Worm (Caenorhabditis elegans) whole organism, L3 larva: Measurements from ENCODE around the gene C07A4.2.

Experiments
- R02D3.7 ChIP-seq: fragments of 150-350 bp; optimal IDR thresholded peaks from 2 replicates; lab custom pipeline; 2014; ENCODE audit warnings: missing biosample characterization, missing genetic modification characterization
- ZK546.5 ChIP-seq: sonication (generic microtip); optimal IDR thresholded peaks from 2 replicates; lab custom pipeline; 2017; ENCODE audit warnings: missing biosample characterization, missing genetic modification characterization
- aly-2 ChIP-seq: fragments of 150-350 bp; optimal IDR thresholded peaks from 2 replicates; lab custom pipeline; 2014; ENCODE audit warnings: missing biosample characterization, missing genetic modification characterization
- ceh-16 ChIP-seq: sonication (generic microtip); optimal IDR thresholded peaks from 2 replicates; lab custom pipeline; 2017; ENCODE audit warnings: missing biosample characterization, missing genetic modification characterization
- ceh-28 ChIP-seq: fragments of 150-350 bp; optimal IDR thresholded peaks from 2 replicates; lab custom pipeline; 2014; ENCODE audit warnings: missing biosample characterization, missing genetic modification reagents, missing genetic modification characterization
- ceh-9 ChIP-seq: sonication (generic microtip); optimal IDR thresholded peaks from 2 replicates; lab custom pipeline; 2018; ENCODE audit warnings: missing biosample characterization, missing genetic modification characterization
- daf-12 ChIP-seq: fragments of 150-350 bp; optimal IDR thresholded peaks from 2 replicates; lab custom pipeline; 2014; ENCODE audit warnings: missing biosample characterization, missing genetic modification reagents, missing genetic modification characterization
- egl-27 ChIP-seq: sonication (generic microtip); optimal IDR thresholded peaks from 4 replicates; lab custom pipeline; 2017; ENCODE audit warnings: missing biosample characterization, missing genetic modification reagents, missing genetic modification characterization
- egl-5 ChIP-seq: fragments of 150-350 bp; optimal IDR thresholded peaks from 2 replicates; lab custom pipeline; 2017; ENCODE audit warnings: missing biosample characterization, missing genetic modification reagents, missing genetic modification characterization, inconsistent platforms
- elt-1 ChIP-seq: fragments of 150-350 bp; optimal IDR thresholded peaks from 2 replicates; lab custom pipeline; 2014; ENCODE audit warnings: missing biosample characterization, missing genetic modification characterization
- elt-2 ChIP-seq: sonication (generic microtip); optimal IDR thresholded peaks from 2 replicates; lab custom pipeline; 2016; ENCODE audit warnings: missing genetic modification reagents, mild to moderate bottlenecking, missing genetic modification characterization, missing compliant biosample characterization
- eor-1 ChIP-seq, 2 experiments: fragments of 150-350 bp; optimal IDR thresholded peaks; 2 replicates each; lab custom pipeline; 2014 to 2018; ENCODE audit warnings: missing biosample characterization in 2 of 2, missing genetic modification characterization in 2 of 2
- fkh-10 ChIP-seq: sonication (generic microtip); optimal IDR thresholded peaks from 2 replicates; lab custom pipeline; 2017; ENCODE audit warnings: missing biosample characterization, missing genetic modification reagents, missing genetic modification characterization
- hmg-11 ChIP-seq: sonication (generic microtip); optimal IDR thresholded peaks from 2 replicates; lab custom pipeline; 2016; ENCODE audit warnings: missing genetic modification characterization, missing compliant biosample characterization
- jun-1 ChIP-seq: fragments of 150-350 bp; optimal IDR thresholded peaks from 2 replicates; lab custom pipeline; 2014; ENCODE audit warnings: missing biosample characterization, missing genetic modification reagents, missing genetic modification characterization
- lin-15B ChIP-seq: fragments of 150-350 bp; optimal IDR thresholded peaks from 2 replicates; lab custom pipeline; 2014; ENCODE audit warnings: missing biosample characterization, missing genetic modification characterization
- lsy-12 ChIP-seq: sonication (generic microtip); optimal IDR thresholded peaks from 2 replicates; lab custom pipeline; 2016; ENCODE audit warnings: mild to moderate bottlenecking, missing genetic modification characterization, missing compliant biosample characterization
- mdl-1 ChIP-seq: fragments of 150-350 bp; optimal IDR thresholded peaks from 2 replicates; lab custom pipeline; 2014; ENCODE audit warnings: missing biosample characterization, missing genetic modification characterization
- mml-1 ChIP-seq: fragments of 150-350 bp; sonication (generic microtip); optimal IDR thresholded peaks from 3 replicates; lab custom pipeline; 2014; ENCODE audit warnings: missing biosample characterization, missing genetic modification characterization
- nfya-1 ChIP-seq: sonication (generic microtip); optimal IDR thresholded peaks from 2 replicates; lab custom pipeline; 2017; ENCODE audit warnings: missing genetic modification characterization, mild to moderate bottlenecking, missing compliant biosample characterization, antibody characterized with exemption, moderate library complexity; ENCODE audit not compliant: insufficient read depth
- nhr-11 ChIP-seq: fragments of 150-350 bp; optimal IDR thresholded peaks from 2 replicates; lab custom pipeline; 2014; ENCODE audit warnings: missing biosample characterization, missing genetic modification characterization
- nhr-12 ChIP-seq: fragments of 150-350 bp; optimal IDR thresholded peaks from 2 replicates; lab custom pipeline; 2014; ENCODE audit warnings: missing biosample characterization, missing genetic modification characterization
- nhr-23 ChIP-seq: fragments of 150-350 bp; optimal IDR thresholded peaks from 2 replicates; lab custom pipeline; 2014; ENCODE audit warnings: missing biosample characterization, missing genetic modification reagents, missing genetic modification characterization
- nhr-237 ChIP-seq: fragments of 150-350 bp; optimal IDR thresholded peaks from 2 replicates; lab custom pipeline; 2014; ENCODE audit warnings: missing biosample characterization, missing genetic modification characterization
- nhr-25 ChIP-seq: sonication (generic microtip); optimal IDR thresholded peaks from 2 replicates; lab custom pipeline; 2017; ENCODE audit warnings: missing biosample characterization, missing genetic modification characterization
- nhr-28 ChIP-seq: fragments of 150-350 bp; optimal IDR thresholded peaks from 2 replicates; lab custom pipeline; 2014; ENCODE audit warnings: missing biosample characterization, missing genetic modification characterization
- nhr-43 ChIP-seq: sonication (generic microtip); optimal IDR thresholded peaks from 2 replicates; lab custom pipeline; 2016; ENCODE audit warnings: mild to moderate bottlenecking, missing genetic modification characterization, missing compliant biosample characterization; ENCODE audit not compliant: poor library complexity, severe bottlenecking
- nhr-67 ChIP-seq: fragments of 150-350 bp; optimal IDR thresholded peaks from 2 replicates; lab custom pipeline; 2014; ENCODE audit warnings: missing biosample characterization, missing genetic modification characterization
- nhr-76 ChIP-seq: fragments of 150-350 bp; sonication (generic microtip); optimal IDR thresholded peaks from 5 replicates; lab custom pipeline; 2014; ENCODE audit warnings: missing biosample characterization, missing genetic modification characterization
- pha-4 ChIP-seq: fragments of 150-350 bp; optimal IDR thresholded peaks from 2 replicates; lab custom pipeline; 2014; ENCODE audit warnings: missing biosample characterization, missing genetic modification reagents, missing genetic modification characterization
- pqm-1 ChIP-seq: fragments of 150-350 bp; optimal IDR thresholded peaks from 2 replicates; lab custom pipeline; 2017; ENCODE audit warnings: missing biosample characterization, missing genetic modification characterization, inconsistent platforms
- sea-2 ChIP-seq: fragments of 150-350 bp; sonication (generic microtip); optimal IDR thresholded peaks from 4 replicates; lab custom pipeline; 2014; ENCODE audit warnings: missing biosample characterization, missing genetic modification reagents, missing genetic modification characterization
- skn-1 ChIP-seq: fragments of 150-350 bp; optimal IDR thresholded peaks from 2 replicates; lab custom pipeline; 2014; ENCODE audit warnings: missing biosample characterization, missing genetic modification characterization
- unc-39 ChIP-seq: sonication (generic microtip); optimal IDR thresholded peaks from 4 replicates; lab custom pipeline; 2017; ENCODE audit warnings: missing biosample characterization, missing genetic modification characterization
- unc-62 ChIP-seq: fragments of 150-350 bp; sonication (generic microtip); optimal IDR thresholded peaks from 4 replicates; lab custom pipeline; 2014; ENCODE audit warnings: missing biosample characterization, missing genetic modification reagents, missing genetic modification characterization
- zag-1 ChIP-seq: fragments of 150-350 bp; optimal IDR thresholded peaks from 2 replicates; lab custom pipeline; 2014; ENCODE audit warnings: missing biosample characterization, missing genetic modification characterization
- ztf-11 ChIP-seq: fragments of 150-350 bp; optimal IDR thresholded peaks from 2 replicates; lab custom pipeline; 2014; ENCODE audit warnings: missing biosample characterization, missing genetic modification characterization
- ztf-4 ChIP-seq: fragments of 150-350 bp; optimal IDR thresholded peaks from 2 replicates; lab custom pipeline; 2014; ENCODE audit warnings: missing biosample characterization, missing genetic modification characterization

The C07A4.2 gene

ce11 chrX:10147236-10147635 lies 24.8 kb upstream of the C07A4.2 start:
- TF ChIP-seq elt-1 (tag; lab: Kevin White, UChicago) (no peak), egl-5 (tag; lab: Kevin White, UChicago) (no peak), unc-62 (GFP tag; lab: Kevin White, UChicago) (peak; percentile 92), fkh-10 (GFP tag; lab: Kevin White, UChicago) (no peak), nhr-23 (tag; lab: Kevin White, UChicago) (no peak), zag-1 (tag; lab: Kevin White, UChicago) (no peak), daf-12 (tag; lab: Kevin White, UChicago) (no peak), nhr-12 (tag; lab: Kevin White, UChicago) (no peak), mml-1 (tag; lab: Kevin White, UChicago) (no peak), nhr-25 (tag; lab: Kevin White, UChicago) (peak; percentile 54), nhr-237 (tag; lab: Kevin White, UChicago) (no peak), unc-39 (no peak), egl-27 (no peak), eor-1 (tag; optimal IDR thresholded peaks at IDR 0.05; lab: Kevin White, UChicago) (no peak), ztf-4 (tag; lab: Kevin White, UChicago) (no peak), ZK546.5 (tag; lab: Kevin White, UChicago) (no peak)
- TF ChIP-seq, all 47 proteins: peak for 2

ce11 chrX:10148235-10148872 lies 23.6 kb upstream of the C07A4.2 start:
- TF ChIP-seq elt-2 (tag; lab: Kevin White, UChicago): peak; percentile 24
- peak; percentile 97 for TF ChIP-seq pha-4 (tag; lab: Kevin White, UChicago)
- no peak for TF ChIP-seq mml-1 (tag; lab: Kevin White, UChicago)
- peak; percentile 45 for TF ChIP-seq nhr-43 (tag; lab: Kevin White, UChicago)

ce11 chrX:10150918-10151317 lies 21.1 kb upstream of the C07A4.2 start:
- TF ChIP-seq jun-1 (tag; lab: Kevin White, UChicago): no peak
- no peak for TF ChIP-seq nhr-25 (tag; lab: Kevin White, UChicago)
- no peak for TF ChIP-seq eor-1 (tag; optimal IDR thresholded peaks at IDR 0.05; lab: Kevin White, UChicago)

ce11 chrX:10154317-10154942 lies 17.6 kb upstream of the C07A4.2 start, which contains the start of gene F09B9.5:
Gene F09B9.5, plus strand, starts transcription at chrX:10154817.
- TF ChIP-seq ceh-16 (tag; lab: Kevin White, UChicago) (no peak), unc-62 (GFP tag; lab: Kevin White, UChicago) (peak; percentile 49), egl-5 (tag; lab: Kevin White, UChicago) (no peak), aly-2 (tag; lab: Kevin White, UChicago) (no peak), elt-2 (tag; lab: Kevin White, UChicago) (no peak), ztf-11 (tag; lab: Kevin White, UChicago) (no peak), hmg-11 (tag; lab: Kevin White, UChicago) (peak; percentile 24), daf-12 (tag; lab: Kevin White, UChicago) (no peak), jun-1 (tag; lab: Kevin White, UChicago) (no peak), nfya-1 (tag; lab: Kevin White, UChicago) (peak; percentile 62), sea-2 (GFP tag; lab: Kevin White, UChicago) (no peak), ZK546.5 (tag; lab: Kevin White, UChicago) (no peak), nhr-11 (tag; lab: Kevin White, UChicago) (no peak), R02D3.7 (no peak), mdl-1 (no peak)

- no peak for TF ChIP-seq pha-4 (tag; lab: Kevin White, UChicago)
- peak; percentile 40 for TF ChIP-seq fkh-10 (GFP tag; lab: Kevin White, UChicago)
Observed at ce11 chrX:10155127-10155526, 16.9 kb upstream of the C07A4.2 start.

- TF ChIP-seq hmg-11 (tag; lab: Kevin White, UChicago): peak; percentile 75
- no peak for TF ChIP-seq ceh-9 (tag; lab: Kevin White, UChicago)
- no peak for TF ChIP-seq skn-1 (tag; lab: Kevin White, UChicago)
- TF ChIP-seq nfya-1 (tag; lab: Kevin White, UChicago): peak; percentile 95
- peak; percentile 35 for TF ChIP-seq pqm-1 (tag; lab: Kevin White, UChicago)
- TF ChIP-seq pha-4 (tag; lab: Kevin White, UChicago): peak; percentile 69
- peak; percentile 58 for TF ChIP-seq nhr-43 (tag; lab: Kevin White, UChicago)
- TF ChIP-seq nhr-28 (tag; lab: Kevin White, UChicago): no peak
- no peak for TF ChIP-seq daf-12 (tag; lab: Kevin White, UChicago)
- TF ChIP-seq unc-39: no peak
- TF ChIP-seq lin-15B (tag; lab: Kevin White, UChicago): peak; percentile 57
- TF ChIP-seq mdl-1: no peak
- TF ChIP-seq nhr-237 (tag; lab: Kevin White, UChicago): no peak
- TF ChIP-seq lsy-12: peak; percentile 2
- no peak for TF ChIP-seq ceh-16 (tag; lab: Kevin White, UChicago)
- TF ChIP-seq ceh-28 (tag; lab: Kevin White, UChicago): peak; percentile 40
- no peak for TF ChIP-seq sea-2 (GFP tag; lab: Kevin White, UChicago)
- TF ChIP-seq unc-62 (GFP tag; lab: Kevin White, UChicago): no peak
- TF ChIP-seq egl-27: no peak
- no peak for TF ChIP-seq nhr-76 (tag; lab: Kevin White, UChicago)
- TF ChIP-seq nhr-67 (tag; lab: Kevin White, UChicago): no peak
- peak; percentile 57 for TF ChIP-seq nhr-25 (tag; lab: Kevin White, UChicago)
Observed at ce11 chrX:10158716-10159115, 13.3 kb upstream of the C07A4.2 start, which contains the start of gene erd-2.1. Gene erd-2.1, minus strand, starts transcription at chrX:10158829.
